Worm (Caenorhabditis elegans) whole organism, late embryonic: ENCODE measurements around the gene C18G1.8.

Source experiments
- C08G9.2 ChIP-seq: sonication (generic microtip); optimal IDR thresholded peaks from 2 replicates; lab custom pipeline; 2016; ENCODE audit warnings: mild to moderate bottlenecking, missing genetic modification characterization, moderate library complexity, missing compliant biosample characterization
- ama-1 ChIP-seq: fragments of 150-350 bp; optimal IDR thresholded peaks from 2 replicates; lab custom pipeline; 2014
- ceh-31 ChIP-seq: sonication (generic microtip); optimal IDR thresholded peaks from 2 replicates; lab custom pipeline; 2016; ENCODE audit warnings: missing genetic modification characterization, missing compliant biosample characterization
- dve-1 ChIP-seq: sonication (generic microtip); optimal IDR thresholded peaks from 2 replicates; lab custom pipeline; 2017; ENCODE audit warnings: antibody characterized with exemption, mild to moderate bottlenecking, missing genetic modification characterization, missing compliant biosample characterization
- elt-2 ChIP-seq: sonication (generic microtip); optimal IDR thresholded peaks from 2 replicates; lab custom pipeline; 2016; ENCODE audit warnings: missing genetic modification reagents, missing genetic modification characterization, missing compliant biosample characterization
- elt-4 ChIP-seq: sonication (generic microtip); optimal IDR thresholded peaks from 2 replicates; lab custom pipeline; 2016; ENCODE audit warnings: missing genetic modification characterization, missing compliant biosample characterization
- ets-4 ChIP-seq: sonication (generic microtip); optimal IDR thresholded peaks from 2 replicates; lab custom pipeline; 2016; ENCODE audit warnings: missing genetic modification characterization, missing compliant biosample characterization
- fkh-10 ChIP-seq: fragments of 150-350 bp; optimal IDR thresholded peaks from 2 replicates; lab custom pipeline; 2014; ENCODE audit warnings: missing biosample characterization, missing genetic modification reagents, missing genetic modification characterization
- nhr-11 ChIP-seq: fragments of 150-350 bp; optimal IDR thresholded peaks from 2 replicates; lab custom pipeline; 2014; ENCODE audit warnings: missing biosample characterization, missing genetic modification characterization
- odd-2 ChIP-seq: sonication (generic microtip); optimal IDR thresholded peaks from 2 replicates; lab custom pipeline; 2017; ENCODE audit warnings: antibody characterized with exemption, mild to moderate bottlenecking, missing genetic modification characterization, missing compliant biosample characterization
- pat-9 ChIP-seq: fragments of 200-800 bp; sonication (Bioruptor generic); optimal IDR thresholded peaks from 2 replicates; lab custom pipeline; 2018; ENCODE audit warnings: mild to moderate bottlenecking, missing genetic modification characterization, moderate library complexity, missing compliant biosample characterization
- pqm-1 ChIP-seq: sonication (generic microtip); optimal IDR thresholded peaks from 2 replicates; lab custom pipeline; 2016; ENCODE audit warnings: missing genetic modification characterization, missing compliant biosample characterization
- tbx-2 ChIP-seq: sonication (generic microtip); optimal IDR thresholded peaks from 2 replicates; lab custom pipeline; 2016; ENCODE audit warnings: missing genetic modification characterization, missing compliant biosample characterization
- zip-5 ChIP-seq: sonication (generic microtip); optimal IDR thresholded peaks from 2 replicates; lab custom pipeline; 2016; ENCODE audit warnings: missing genetic modification characterization, missing compliant biosample characterization

DNA sequence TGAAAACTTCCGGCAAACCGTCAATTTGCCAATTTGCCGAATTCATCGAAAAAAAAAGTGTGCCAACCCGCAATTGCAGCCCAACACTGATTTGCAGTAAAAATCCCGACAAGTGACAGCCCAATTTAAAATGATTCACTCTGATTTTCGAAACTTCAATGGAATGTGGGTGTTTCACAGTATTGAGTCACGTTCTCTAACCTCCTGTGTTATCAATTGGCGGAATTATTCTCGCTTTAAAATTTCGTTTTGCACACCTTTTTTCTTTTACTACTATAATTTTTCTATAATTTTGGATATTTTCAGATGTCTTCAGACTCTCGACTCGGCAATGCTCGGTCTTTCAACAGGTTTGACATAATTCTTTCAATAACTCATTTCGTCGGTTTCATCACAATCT lies 44.1 kb downstream of the C18G1.8 start, which contains the start of gene F39G3.5:
- TF ChIP-seq fkh-10 (GFP tag; lab: Kevin White, UChicago): no peak
- no peak for TF ChIP-seq elt-4 (tag; lab: Kevin White, UChicago)
- no peak for TF ChIP-seq dve-1 (tag; lab: Kevin White, UChicago)
- TF ChIP-seq ceh-31 (tag; lab: Kevin White, UChicago): no peak
- no peak for TF ChIP-seq ama-1
- TF ChIP-seq ets-4 (tag; lab: Kevin White, UChicago): no peak
- no peak for TF ChIP-seq nhr-11 (tag; lab: Kevin White, UChicago)
- TF ChIP-seq elt-2 (tag; lab: Kevin White, UChicago): no peak
- no peak for TF ChIP-seq odd-2
- no peak for TF ChIP-seq pqm-1 (tag; lab: Kevin White, UChicago)
- no peak for TF ChIP-seq pat-9 (tag; lab: Kevin White, UChicago)
- TF ChIP-seq tbx-2 (tag; lab: Kevin White, UChicago): no peak
- TF ChIP-seq zip-5: no peak
- TF ChIP-seq C08G9.2 (tag; lab: Kevin White, UChicago): no peak
